Worm (Caenorhabditis elegans) whole organism, L2 larva: Measurements from ENCODE around the gene srg-56.

ENCODE experiments used
- elt-3 ChIP-seq: sonication (generic microtip); optimal IDR thresholded peaks from 2 replicates; lab custom pipeline; 2017; ENCODE audit warnings: missing biosample characterization, missing genetic modification characterization
- lin-11 ChIP-seq: fragments of 150-350 bp; sonication (generic microtip); optimal IDR thresholded peaks from 2 replicates; lab custom pipeline; 2014; ENCODE audit warnings: missing biosample characterization, missing genetic modification characterization, inconsistent platforms, mixed read lengths
- lin-13 ChIP-seq: fragments of 150-350 bp; optimal IDR thresholded peaks from 2 replicates; lab custom pipeline; 2014; ENCODE audit warnings: missing biosample characterization, missing genetic modification reagents, missing genetic modification characterization
- lin-39 ChIP-seq: fragments of 150-350 bp; optimal IDR thresholded peaks from 2 replicates; lab custom pipeline; 2014; ENCODE audit warnings: missing biosample characterization, missing genetic modification reagents, missing genetic modification characterization
- nhr-237 ChIP-seq: fragments of 150-350 bp; optimal IDR thresholded peaks from 2 replicates; lab custom pipeline; 2014; ENCODE audit warnings: missing biosample characterization, missing genetic modification characterization

DNA sequence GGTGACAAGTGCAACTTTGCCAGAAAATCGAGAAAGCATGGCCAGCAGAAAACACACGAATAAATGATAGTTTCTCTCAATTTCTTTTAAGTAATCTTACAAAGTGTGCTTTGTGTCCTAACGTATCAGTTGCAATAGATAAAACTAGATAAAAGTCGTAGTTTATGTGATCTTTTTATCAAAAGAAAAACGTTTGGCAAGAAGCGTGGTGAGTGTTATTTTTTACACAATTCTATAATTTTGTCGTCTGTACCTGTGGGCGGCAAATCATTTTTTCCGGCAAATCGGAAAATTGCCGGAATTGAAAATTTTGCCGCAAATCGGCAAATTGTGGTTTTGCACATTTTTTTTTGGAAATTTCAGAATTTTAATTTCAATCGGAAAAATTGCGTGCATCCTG lies 29.4 kb upstream of the srg-56 start, which contains the start of gene R05D8.9:
- no peak for TF ChIP-seq lin-11 (tag; lab: Kevin White, UChicago)
- TF ChIP-seq nhr-237 = no peak
- no peak for TF ChIP-seq lin-13
- no peak for TF ChIP-seq elt-3
- TF ChIP-seq lin-39 (tag; lab: Kevin White, UChicago) = no peak
